Fruit fly (Drosophila melanogaster) whole organism, pupa: ENCODE measurements around the gene CG12229.

Source experiments
- CG15710 ChIP-seq: fragments of 200-800 bp; sonication (Bioruptor generic); optimal IDR thresholded peaks from 2 replicates; lab custom pipeline; 2018; ENCODE audit warnings: missing biosample characterization, mild to moderate bottlenecking, missing genetic modification characterization, moderate library complexity
- CG32121 ChIP-seq: fragments of 200-800 bp; sonication (Bioruptor generic); IDR thresholded peaks from 2 replicates; pipeline ENCODE4 v1.3.6; 2022; ENCODE audit warnings: missing biosample characterization, missing genetic modification characterization
- CG34367 ChIP-seq: fragments of 200-800 bp; sonication (Bioruptor generic); optimal IDR thresholded peaks from 2 replicates; lab custom pipeline; 2018; ENCODE audit warnings: missing biosample characterization, mild to moderate bottlenecking, missing genetic modification characterization
- CG4496 ChIP-seq: fragments of 200-800 bp; sonication (Bioruptor generic); IDR thresholded peaks from 3 replicates; pipeline ENCODE4 v1.3.6; 2022; ENCODE audit warnings: missing biosample characterization, missing genetic modification characterization
- CG9948 ChIP-seq: fragments of 200-800 bp; sonication (Bioruptor generic); optimal IDR thresholded peaks from 2 replicates; lab custom pipeline; 2018; ENCODE audit warnings: missing biosample characterization, mild to moderate bottlenecking, missing genetic modification characterization, moderate library complexity
- EcR ChIP-seq: fragments of 200-800 bp; sonication (Bioruptor generic); optimal IDR thresholded peaks from 3 replicates; lab custom pipeline; 2019; ENCODE audit warnings: missing biosample characterization, missing genetic modification characterization, mild to moderate bottlenecking, moderate library complexity, missing genetic modification reagents
- Ets98B ChIP-seq: fragments of 200-800 bp; sonication (Bioruptor generic); IDR thresholded peaks from 2 replicates; pipeline ENCODE4 v1.3.6; 2022; ENCODE audit warnings: missing biosample characterization, missing genetic modification characterization
- Pif1A ChIP-seq: fragments of 200-800 bp; sonication (Bioruptor generic); optimal IDR thresholded peaks from 3 replicates; lab custom pipeline; 2016; ENCODE audit warnings: missing biosample characterization, missing genetic modification characterization
- Snoo ChIP-seq: fragments of 200-800 bp; sonication (Bioruptor generic); optimal IDR thresholded peaks from 3 replicates; lab custom pipeline; 2017; ENCODE audit warnings: missing biosample characterization, mild to moderate bottlenecking, missing genetic modification characterization, inconsistent platforms

DNA sequence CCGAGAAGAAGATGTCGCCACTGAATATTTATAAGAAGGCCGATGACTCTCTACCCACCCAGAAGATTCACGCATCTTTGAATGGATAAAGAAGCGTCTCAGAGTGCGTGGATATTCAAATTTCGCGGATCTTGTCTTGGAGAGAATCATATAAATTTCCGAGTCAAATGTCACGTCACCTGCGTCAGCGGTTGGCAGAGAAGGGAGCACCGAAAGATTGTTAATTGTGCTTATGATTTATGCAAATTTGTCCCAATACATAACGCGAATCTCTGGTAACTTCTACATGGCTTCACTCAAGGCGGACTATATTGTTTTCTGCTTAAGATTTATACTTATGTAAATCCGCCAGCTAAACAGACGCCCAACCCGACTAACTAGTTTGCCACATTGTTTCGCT lies 45.1 kb downstream of the CG12229 start:
- no peak for TF ChIP-seq CG34367
- TF ChIP-seq Pif1A (GFP tag; lab: Kevin White, UChicago) = no peak
- TF ChIP-seq CG15710 (tag; lab: Kevin White, UChicago) = no peak
- no peak for TF ChIP-seq CG32121
- no peak for TF ChIP-seq CG4496 (GFP tag; lab: Robert Waterston, UW)
- TF ChIP-seq Ets98B (GFP tag; lab: Robert Waterston, UW) = no peak
- TF ChIP-seq Snoo (tag; lab: Kevin White, UChicago) = no peak
- no peak for TF ChIP-seq EcR
- no peak for TF ChIP-seq CG9948 (tag; lab: Kevin White, UChicago)
